Worm (Caenorhabditis elegans) whole organism, late embryonic: ENCODE data around the gene Y49F6C.2.

ENCODE experiments used
- C08G9.2 ChIP-seq: sonication (generic microtip); optimal IDR thresholded peaks from 2 replicates; lab custom pipeline; 2016; ENCODE audit warnings: mild to moderate bottlenecking, missing genetic modification characterization, moderate library complexity, missing compliant biosample characterization
- C38D4.7 ChIP-seq: fragments of 200-800 bp; sonication (Bioruptor generic); optimal IDR thresholded peaks from 2 replicates; lab custom pipeline; 2018; ENCODE audit warnings: mild to moderate bottlenecking, missing genetic modification characterization, moderate library complexity, missing compliant biosample characterization
- K02D7.2 ChIP-seq: sonication (generic microtip); optimal IDR thresholded peaks from 2 replicates; lab custom pipeline; 2017; ENCODE audit warnings: mild to moderate bottlenecking, missing genetic modification characterization, missing compliant biosample characterization
- K09A11.1 ChIP-seq: sonication (generic microtip); optimal IDR thresholded peaks from 2 replicates; lab custom pipeline; 2017; ENCODE audit warnings: antibody characterized with exemption, mild to moderate bottlenecking, missing genetic modification characterization, missing compliant biosample characterization; ENCODE audit not compliant: insufficient read depth
- ahr-1 ChIP-seq: sonication (generic microtip); optimal IDR thresholded peaks from 2 replicates; lab custom pipeline; 2016; ENCODE audit warnings: missing genetic modification characterization, missing compliant biosample characterization
- ceh-14 ChIP-seq: sonication (generic microtip); optimal IDR thresholded peaks from 2 replicates; lab custom pipeline; 2016; ENCODE audit warnings: missing genotype, missing genetic modification characterization, missing compliant biosample characterization
- ceh-18 ChIP-seq: sonication (generic microtip); optimal IDR thresholded peaks from 2 replicates; lab custom pipeline; 2016; ENCODE audit warnings: missing genetic modification characterization, missing compliant biosample characterization
- ceh-19 ChIP-seq: fragments of 200-800 bp; sonication (Bioruptor generic); optimal IDR thresholded peaks from 2 replicates; lab custom pipeline; 2018; ENCODE audit warnings: mild to moderate bottlenecking, missing genetic modification characterization, missing compliant biosample characterization
- ceh-2 ChIP-seq: sonication (generic microtip); optimal IDR thresholded peaks from 2 replicates; lab custom pipeline; 2016; ENCODE audit warnings: missing genotype, missing genetic modification characterization, missing compliant biosample characterization
- ceh-22 ChIP-seq: sonication (generic microtip); optimal IDR thresholded peaks from 2 replicates; lab custom pipeline; 2017; ENCODE audit warnings: missing biosample characterization, missing genetic modification characterization
- ceh-24 ChIP-seq: sonication (generic microtip); optimal IDR thresholded peaks from 2 replicates; lab custom pipeline; 2016; ENCODE audit warnings: mild to moderate bottlenecking, missing genetic modification characterization, missing compliant biosample characterization
- ceh-30 ChIP-seq: fragments of 150-350 bp; optimal IDR thresholded peaks from 2 replicates; lab custom pipeline; 2014; ENCODE audit warnings: missing biosample characterization, missing genetic modification characterization
- ceh-34 ChIP-seq: sonication (generic microtip); optimal IDR thresholded peaks from 2 replicates; lab custom pipeline; 2016; ENCODE audit warnings: mild to moderate bottlenecking, missing genetic modification characterization, missing compliant biosample characterization
- che-1 ChIP-seq: sonication (generic microtip); optimal IDR thresholded peaks from 2 replicates; lab custom pipeline; 2016; ENCODE audit warnings: mild to moderate bottlenecking, missing genetic modification characterization, missing compliant biosample characterization
- dve-1 ChIP-seq: sonication (generic microtip); optimal IDR thresholded peaks from 2 replicates; lab custom pipeline; 2017; ENCODE audit warnings: antibody characterized with exemption, mild to moderate bottlenecking, missing genetic modification characterization, missing compliant biosample characterization
- elt-2 ChIP-seq: sonication (generic microtip); optimal IDR thresholded peaks from 2 replicates; lab custom pipeline; 2016; ENCODE audit warnings: missing genetic modification reagents, missing genetic modification characterization, missing compliant biosample characterization
- elt-4 ChIP-seq: sonication (generic microtip); optimal IDR thresholded peaks from 2 replicates; lab custom pipeline; 2016; ENCODE audit warnings: missing genetic modification characterization, missing compliant biosample characterization
- ets-4 ChIP-seq: sonication (generic microtip); optimal IDR thresholded peaks from 2 replicates; lab custom pipeline; 2016; ENCODE audit warnings: missing genetic modification characterization, missing compliant biosample characterization
- eyg-1 ChIP-seq: sonication (generic microtip); optimal IDR thresholded peaks from 2 replicates; lab custom pipeline; 2016; ENCODE audit warnings: missing genotype, missing genetic modification characterization, missing compliant biosample characterization
- fax-1 ChIP-seq: sonication (generic microtip); optimal IDR thresholded peaks from 2 replicates; lab custom pipeline; 2016; ENCODE audit warnings: missing genotype, missing genetic modification characterization, missing compliant biosample characterization
- fkh-6 ChIP-seq: sonication (generic microtip); optimal IDR thresholded peaks from 2 replicates; lab custom pipeline; 2016; ENCODE audit warnings: missing genetic modification characterization, missing compliant biosample characterization
- hlh-13 ChIP-seq: fragments of 200-800 bp; sonication (Bioruptor generic); optimal IDR thresholded peaks from 2 replicates; lab custom pipeline; 2018; ENCODE audit warnings: mild to moderate bottlenecking, missing genetic modification characterization, missing compliant biosample characterization
- hlh-15 ChIP-seq: sonication (generic microtip); optimal IDR thresholded peaks from 2 replicates; lab custom pipeline; 2016; ENCODE audit warnings: missing genetic modification characterization, missing compliant biosample characterization
- lim-6 ChIP-seq: sonication (generic microtip); optimal IDR thresholded peaks from 2 replicates; lab custom pipeline; 2016; ENCODE audit warnings: missing genetic modification characterization, missing compliant biosample characterization
- lin-11 ChIP-seq: fragments of 200-800 bp; sonication (Bioruptor generic); optimal IDR thresholded peaks from 2 replicates; lab custom pipeline; 2018; ENCODE audit warnings: mild to moderate bottlenecking, missing genetic modification characterization, missing compliant biosample characterization
- npax-4 ChIP-seq: sonication (generic microtip); optimal IDR thresholded peaks from 2 replicates; lab custom pipeline; 2016; ENCODE audit warnings: missing genetic modification characterization, missing compliant biosample characterization
- pag-3 ChIP-seq: sonication (generic microtip); optimal IDR thresholded peaks from 2 replicates; lab custom pipeline; 2016; ENCODE audit warnings: missing compliant biosample characterization, missing genetic modification characterization, borderline replicate concordance
- pat-9 ChIP-seq: fragments of 200-800 bp; sonication (Bioruptor generic); optimal IDR thresholded peaks from 2 replicates; lab custom pipeline; 2018; ENCODE audit warnings: mild to moderate bottlenecking, missing genetic modification characterization, moderate library complexity, missing compliant biosample characterization
- pha-2 ChIP-seq: sonication (generic microtip); optimal IDR thresholded peaks from 2 replicates; lab custom pipeline; 2017; ENCODE audit warnings: mild to moderate bottlenecking, missing genetic modification characterization, missing compliant biosample characterization
- pqm-1 ChIP-seq: sonication (generic microtip); optimal IDR thresholded peaks from 2 replicates; lab custom pipeline; 2016; ENCODE audit warnings: missing genetic modification characterization, missing compliant biosample characterization
- pros-1 ChIP-seq: fragments of 150-350 bp; optimal IDR thresholded peaks from 2 replicates; lab custom pipeline; 2014; ENCODE audit warnings: missing biosample characterization, missing genetic modification reagents, missing genetic modification characterization
- ref-2 ChIP-seq: sonication (generic microtip); optimal IDR thresholded peaks from 2 replicates; lab custom pipeline; 2016; ENCODE audit warnings: missing genetic modification characterization, missing compliant biosample characterization
- sox-4 ChIP-seq: sonication (generic microtip); optimal IDR thresholded peaks from 2 replicates; lab custom pipeline; 2017; ENCODE audit warnings: mild to moderate bottlenecking, missing genetic modification characterization, inconsistent platforms, missing compliant biosample characterization
- tbx-2 ChIP-seq: sonication (generic microtip); optimal IDR thresholded peaks from 2 replicates; lab custom pipeline; 2016; ENCODE audit warnings: missing genetic modification characterization, missing compliant biosample characterization
- ttx-3 ChIP-seq: sonication (generic microtip); optimal IDR thresholded peaks from 2 replicates; lab custom pipeline; 2016; ENCODE audit warnings: missing genetic modification reagents, missing genetic modification characterization, missing compliant biosample characterization
- unc-3 ChIP-seq, 2 experiments: fragments of 200-800 bp in 1 of 2; sonication (Bioruptor generic) in 1 of 2; sonication (generic microtip) in 1 of 2; conservative IDR thresholded peaks in 1 of 2; optimal IDR thresholded peaks in 1 of 2; 2 replicates each; pipeline versions ENCODE4 v1.3.6 to Lab custom; 2016 to 2022; ENCODE audit warnings: missing compliant biosample characterization in 2 of 2, missing genetic modification characterization in 2 of 2, missing genetic modification reagents in 1 of 2
- unc-86 ChIP-seq: sonication (generic microtip); optimal IDR thresholded peaks from 2 replicates; lab custom pipeline; 2016; ENCODE audit warnings: missing genetic modification characterization, missing compliant biosample characterization
- zip-5 ChIP-seq: sonication (generic microtip); optimal IDR thresholded peaks from 2 replicates; lab custom pipeline; 2016; ENCODE audit warnings: missing genetic modification characterization, missing compliant biosample characterization

Gene Y49F6C.2

DNA sequence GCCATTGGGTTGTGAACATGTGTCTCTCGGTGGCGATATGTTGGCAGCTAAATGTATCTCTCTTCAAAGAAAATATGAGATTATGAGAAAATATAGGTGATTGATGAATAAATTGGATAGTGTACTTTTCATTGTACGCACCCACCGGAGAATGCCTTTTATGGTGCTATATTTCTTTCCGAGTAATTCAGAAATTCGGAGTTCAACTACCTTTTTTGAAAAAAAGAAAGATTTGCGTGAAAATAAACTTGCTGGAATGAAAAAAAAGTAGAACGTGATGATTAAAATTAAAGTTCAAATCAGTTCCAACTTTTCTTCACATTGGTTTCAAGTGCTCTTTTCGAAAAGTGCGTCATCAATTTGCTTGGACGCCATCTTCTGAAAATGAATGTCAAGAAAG, 25.2 kb downstream of the Y49F6C.2 start, which contains the start of gene nep-8:
Gene nep-8, plus strand, starts transcription at position 301 of the 400 bp plus-strand sequence.
- TF ChIP-seq C38D4.7 (GFP tag; lab: Kevin White, UChicago) = no peak
- no peak for TF ChIP-seq pha-2 (tag; lab: Kevin White, UChicago)
- no peak for TF ChIP-seq ceh-2 (tag; lab: Kevin White, UChicago)
- no peak for TF ChIP-seq K02D7.2 (tag; lab: Kevin White, UChicago)
- TF ChIP-seq, all 69 proteins: peak for 0

DNA sequence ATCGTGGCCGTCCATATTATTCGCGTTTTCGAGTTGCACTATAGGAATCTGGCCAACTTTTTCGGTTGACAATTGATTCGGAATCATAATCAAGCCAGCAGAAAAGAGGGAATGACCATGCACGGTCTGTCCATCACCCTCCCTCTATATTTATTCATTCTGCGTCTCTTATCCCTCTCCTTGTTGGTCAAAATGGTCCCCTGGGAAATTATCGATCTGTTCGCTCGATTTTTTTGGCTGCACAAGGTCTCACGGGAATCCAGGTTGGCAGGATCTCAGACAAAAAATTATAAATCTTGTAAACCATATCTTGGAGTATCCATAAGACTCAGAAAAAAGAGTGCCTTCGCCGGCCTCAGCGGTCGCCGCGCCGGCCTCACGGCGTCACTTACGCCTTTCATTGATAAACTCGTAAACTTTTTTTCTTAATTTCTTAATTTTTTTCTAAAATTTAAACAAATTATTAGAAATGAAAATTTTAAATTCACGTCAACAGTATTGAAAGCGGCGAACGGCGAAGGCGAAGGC, 36.1 kb downstream of the Y49F6C.2 start, which contains the start of the genes F18A12.7 and F18A12.2:
Gene F18A12.7, minus strand, starts transcription at position 101 of the 528 bp plus-strand sequence.
Gene F18A12.2, plus strand, starts transcription at position 478 of the 528 bp plus-strand sequence.
- no peak for TF ChIP-seq K09A11.1 (tag; lab: Kevin White, UChicago)
- TF ChIP-seq ceh-18 (tag; lab: Kevin White, UChicago) = no peak
- no peak for TF ChIP-seq eyg-1 (tag; lab: Kevin White, UChicago)
- no peak for TF ChIP-seq ttx-3 (tag; lab: Kevin White, UChicago)
- TF ChIP-seq ceh-22 (tag; lab: Kevin White, UChicago) = no peak
- no peak for TF ChIP-seq unc-86 (tag; lab: Kevin White, UChicago)
- no peak for TF ChIP-seq C08G9.2 (tag; lab: Kevin White, UChicago)
- no peak for TF ChIP-seq ahr-1 (tag; lab: Kevin White, UChicago)
- TF ChIP-seq lim-6 (tag; lab: Kevin White, UChicago) = no peak
- TF ChIP-seq pros-1 (tag; lab: Kevin White, UChicago) = no peak
- no peak for TF ChIP-seq dve-1 (tag; lab: Kevin White, UChicago)
- no peak for TF ChIP-seq ceh-30 (tag; lab: Kevin White, UChicago)
- no peak for TF ChIP-seq unc-3 (GFP tag; conservative IDR thresholded peaks at IDR 0.05; lab: Robert Waterston, UW)
- TF ChIP-seq unc-3 (tag; optimal IDR thresholded peaks at IDR 0.05; lab: Kevin White, UChicago) = no peak

- TF ChIP-seq ceh-14 (tag; lab: Kevin White, UChicago) = no peak
- no peak for TF ChIP-seq ahr-1 (tag; lab: Kevin White, UChicago)
- TF ChIP-seq pha-2 (tag; lab: Kevin White, UChicago) = no peak
These were observed 38.2 kb downstream of the Y49F6C.2 start, which contains the start of gene nep-6 for ce11 chrII:3416528-3416927. TSS of gene nep-6 (plus strand) at chrII:3416828.

ce11 chrII:3422938-3423337, 44.6 kb downstream of the Y49F6C.2 start:
- TF ChIP-seq ceh-19 = no peak
- no peak for TF ChIP-seq pag-3 (tag; lab: Kevin White, UChicago)
- no peak for TF ChIP-seq pqm-1 (tag; lab: Kevin White, UChicago)
- no peak for TF ChIP-seq elt-2 (tag; lab: Kevin White, UChicago)
- TF ChIP-seq K09A11.1 (tag; lab: Kevin White, UChicago) = no peak
- no peak for TF ChIP-seq elt-4 (tag; lab: Kevin White, UChicago)
- no peak for TF ChIP-seq ceh-24 (tag; lab: Kevin White, UChicago)
- TF ChIP-seq hlh-15 (tag; lab: Kevin White, UChicago) = no peak
- TF ChIP-seq ceh-22 (tag; lab: Kevin White, UChicago) = no peak

- TF ChIP-seq ceh-34 (no peak), npax-4 (tag; lab: Kevin White, UChicago) (no peak), tbx-2 (no peak), ceh-22 (tag; lab: Kevin White, UChicago) (no peak), ahr-1 (tag; lab: Kevin White, UChicago) (no peak), fkh-6 (tag; lab: Kevin White, UChicago) (no peak), unc-86 (tag; lab: Kevin White, UChicago) (no peak), lin-11 (tag; lab: Kevin White, UChicago) (no peak), ceh-18 (tag; lab: Kevin White, UChicago) (no peak), pat-9 (tag; lab: Kevin White, UChicago) (no peak), ets-4 (tag; lab: Kevin White, UChicago) (no peak), ceh-24 (tag; lab: Kevin White, UChicago) (no peak), che-1 (tag; lab: Kevin White, UChicago) (no peak), sox-4 (no peak), fax-1 (tag; lab: Kevin White, UChicago) (no peak), ref-2 (tag; lab: Kevin White, UChicago) (no peak), hlh-13 (GFP tag; lab: Kevin White, UChicago) (no peak), zip-5 (no peak)
- TF ChIP-seq, all 69 proteins: peak for 0
These were observed 47.1 kb downstream of the Y49F6C.2 start, which contains the start of gene nep-11 for ce11 chrII:3425433-3425832. TSS of gene nep-11 (minus strand) at chrII:3425533.
